Worm (Caenorhabditis elegans): ENCODE measurements around the gene C16B8.4.
A peak's percentile ranks its signal among the peaks of the same experiment; 100 is the strongest.

Gene C16B8.4

ce11 chrX:3968209-3968960, 5.0 kb downstream of the C16B8.4 start, which contains the start of gene C16B8.3:
TSS of gene C16B8.3 (minus strand) at chrX:3968634.
- TF ChIP-seq nhr-12 (tag; optimal IDR thresholded peaks at IDR 0.05), result no peak
- TF ChIP-seq ceh-39 (tag; optimal IDR thresholded peaks at IDR 0.05), result no peak
- no peak for TF ChIP-seq elt-1 (tag; optimal IDR thresholded peaks at IDR 0.05; ENCODE audit: borderline replicate concordance, insufficient read depth)
- TF ChIP-seq nhr-2 (tag; optimal IDR thresholded peaks at IDR 0.05), result no peak
- no peak for TF ChIP-seq mep-1 (tag; optimal IDR thresholded peaks at IDR 0.05)
- no peak for TF ChIP-seq unc-120 (tag; optimal IDR thresholded peaks at IDR 0.05; ENCODE audit: poor library complexity, severe bottlenecking)
- TF ChIP-seq ham-2 (GFP tag; optimal IDR thresholded peaks at IDR 0.05), result no peak
- TF ChIP-seq mls-2 (tag; optimal IDR thresholded peaks at IDR 0.05), result no peak
- no peak for TF ChIP-seq sem-2 (GFP tag; optimal IDR thresholded peaks at IDR 0.05)
- TF ChIP-seq sptf-1 (tag; optimal IDR thresholded peaks at IDR 0.05), result no peak
- no peak for TF ChIP-seq lin-32 (GFP tag; optimal IDR thresholded peaks at IDR 0.05)
- TF ChIP-seq zip-8 (tag; optimal IDR thresholded peaks at IDR 0.05), result no peak
- no peak for TF ChIP-seq pha-4 (tag; optimal IDR thresholded peaks at IDR 0.05)
- TF ChIP-seq M03D4.4 (tag; optimal IDR thresholded peaks at IDR 0.05), result no peak
- no peak for TF ChIP-seq nhr-237 (tag; optimal IDR thresholded peaks at IDR 0.05)
- no peak for TF ChIP-seq lin-13 (tag; optimal IDR thresholded peaks at IDR 0.05)
- TF ChIP-seq ceh-43 (GFP tag; optimal IDR thresholded peaks at IDR 0.05), result no peak
- TF ChIP-seq drap-1 (GFP tag; optimal IDR thresholded peaks at IDR 0.05), result no peak

- no peak for TF ChIP-seq elt-1 (tag; optimal IDR thresholded peaks at IDR 0.05; ENCODE audit: borderline replicate concordance, insufficient read depth)
- TF ChIP-seq flh-1 (GFP tag; optimal IDR thresholded peaks at IDR 0.05), result no peak
- no peak for TF ChIP-seq nhr-12 (tag; optimal IDR thresholded peaks at IDR 0.05)
- TF ChIP-seq cnd-1 (tag; optimal IDR thresholded peaks at IDR 0.05), result no peak
- TF ChIP-seq sem-2 (GFP tag; optimal IDR thresholded peaks at IDR 0.05), result no peak
- no peak for TF ChIP-seq sptf-1 (tag; optimal IDR thresholded peaks at IDR 0.05)
- no peak for TF ChIP-seq pha-4 (tag; optimal IDR thresholded peaks at IDR 0.05)
- TF ChIP-seq blmp-1 (tag; optimal IDR thresholded peaks at IDR 0.05), result no peak
- TF ChIP-seq ztf-11 (tag; optimal IDR thresholded peaks at IDR 0.05), result no peak
- TF ChIP-seq unc-39 (tag; optimal IDR thresholded peaks at IDR 0.05), result no peak
These were observed 7.1 kb downstream of the C16B8.4 start, which contains the start of gene C16B8.2 for ce11 chrX:3966332-3966731. TSS of gene C16B8.2 (minus strand) at chrX:3966432.

ce11 chrX:3960345-3960744, 13.1 kb downstream of the C16B8.4 start:
- TF ChIP-seq elt-3 (tag; optimal IDR thresholded peaks at IDR 0.05) (no peak), pha-4 (tag; optimal IDR thresholded peaks at IDR 0.05) (no peak), lin-32 (GFP tag; optimal IDR thresholded peaks at IDR 0.05) (no peak), nhr-76 (tag; optimal IDR thresholded peaks at IDR 0.05) (no peak), nhr-2 (tag; optimal IDR thresholded peaks at IDR 0.05) (no peak), hlh-1 (tag; optimal IDR thresholded peaks at IDR 0.05) (no peak), unc-62 (GFP tag; optimal IDR thresholded peaks at IDR 0.05) (peak; percentile 74), snpc-4 (tag; optimal IDR thresholded peaks at IDR 0.05) (no peak), ces-1 (GFP tag; optimal IDR thresholded peaks at IDR 0.05) (peak; percentile 1), blmp-1 (tag; optimal IDR thresholded peaks at IDR 0.05) (no peak), ceh-83 (GFP tag; optimal IDR thresholded peaks at IDR 0.05) (no peak), mls-2 (tag; optimal IDR thresholded peaks at IDR 0.05) (no peak), lsy-2 (tag; optimal IDR thresholded peaks at IDR 0.05) (no peak), zip-8 (tag; optimal IDR thresholded peaks at IDR 0.05) (no peak)

ce11 chrX:3959221-3959620, 14.2 kb downstream of the C16B8.4 start:
- TF ChIP-seq nhr-12 (tag; optimal IDR thresholded peaks at IDR 0.05) (no peak), unc-62 (GFP tag; optimal IDR thresholded peaks at IDR 0.05) (peak; percentile 82), elt-3 (tag; optimal IDR thresholded peaks at IDR 0.05) (no peak), ceh-43 (GFP tag; optimal IDR thresholded peaks at IDR 0.05) (no peak), zip-8 (tag; optimal IDR thresholded peaks at IDR 0.05) (no peak), bed-3 (GFP tag; optimal IDR thresholded peaks at IDR 0.05) (no peak), hlh-1 (tag; optimal IDR thresholded peaks at IDR 0.05) (peak; percentile 88), unc-120 (tag; optimal IDR thresholded peaks at IDR 0.05; ENCODE audit: poor library complexity, severe bottlenecking) (peak; percentile 42), tbx-8 (GFP tag; optimal IDR thresholded peaks at IDR 0.05) (no peak)
